Worm (Caenorhabditis elegans): ENCODE results near the gene dnj-16.

dnj-16 gene

ce11 chrIII:4237660-4238059 lies 46.7 kb downstream of the dnj-16 start (continued):
- TF ChIP-seq bed-1 (GFP tag; IDR thresholded peaks at IDR 0.05) (no peak), hrde-1 (tag; optimal IDR thresholded peaks at IDR 0.05; ENCODE audit: borderline replicate concordance) (no peak), ztf-22 (GFP tag; optimal IDR thresholded peaks at IDR 0.05) (peak; percentile 86), madf-3 (GFP tag; IDR thresholded peaks at IDR 0.05) (no peak), T07F8.4 (tag; optimal IDR thresholded peaks at IDR 0.05) (no peak), athp-1 (tag; optimal IDR thresholded peaks at IDR 0.05) (no peak), somi-1 (GFP tag; optimal IDR thresholded peaks at IDR 0.05) (peak; percentile 93), ztf-6 (GFP tag; IDR thresholded peaks at IDR 0.05) (no peak), ztf-3 (GFP tag; optimal IDR thresholded peaks at IDR 0.05) (peak; percentile 52), snpc-1.3 (tag; optimal IDR thresholded peaks at IDR 0.05; ENCODE audit: insufficient read depth) (no peak), lag-1 (GFP tag; IDR thresholded peaks at IDR 0.05) (no peak), let-526 (GFP tag; IDR thresholded peaks at IDR 0.05) (peak; percentile 77), lin-54 (GFP tag; optimal IDR thresholded peaks at IDR 0.05) (peak; percentile 69), mes-4 (tag; optimal IDR thresholded peaks at IDR 0.05) (no peak), rec-8 (tag; optimal IDR thresholded peaks at IDR 0.05) (no peak), nfyb-1 (GFP tag; IDR thresholded peaks at IDR 0.05) (peak; percentile 86), sptf-2 (GFP tag; optimal IDR thresholded peaks at IDR 0.05) (no peak), fkh-3 (tag; optimal IDR thresholded peaks at IDR 0.05) (no peak), dpl-1 (GFP tag; optimal IDR thresholded peaks at IDR 0.05) (no peak), unc-62 (GFP tag; optimal IDR thresholded peaks at IDR 0.05) (peak; percentile 50), B0336.3 (GFP tag; IDR thresholded peaks at IDR 0.05) (peak; percentile 91), C17E4.6 (GFP tag; IDR thresholded peaks at IDR 0.05) (no peak), ceh-40 (GFP tag; IDR thresholded peaks at IDR 0.05) (no peak), ztf-25 (GFP tag; IDR thresholded peaks at IDR 0.05) (no peak), tbp1 (GFP tag; optimal IDR thresholded peaks at IDR 0.05) (peak; percentile 63), atf-7 (tag; optimal IDR thresholded peaks at IDR 0.05) (peak; percentile 91), nhr-120 (GFP tag; IDR thresholded peaks at IDR 0.05) (no peak), dox-1 (GFP tag; IDR thresholded peaks at IDR 0.05) (no peak; the same call in 1 of the 2 replicates), ccch-3 (GFP tag; optimal IDR thresholded peaks at IDR 0.05) (no peak), nfya-1 (tag; optimal IDR thresholded peaks at IDR 0.05; ENCODE audit: borderline replicate concordance, insufficient read depth) (no peak), ceh-27 (GFP tag; optimal IDR thresholded peaks at IDR 0.05) (peak; percentile 79)

DNA sequence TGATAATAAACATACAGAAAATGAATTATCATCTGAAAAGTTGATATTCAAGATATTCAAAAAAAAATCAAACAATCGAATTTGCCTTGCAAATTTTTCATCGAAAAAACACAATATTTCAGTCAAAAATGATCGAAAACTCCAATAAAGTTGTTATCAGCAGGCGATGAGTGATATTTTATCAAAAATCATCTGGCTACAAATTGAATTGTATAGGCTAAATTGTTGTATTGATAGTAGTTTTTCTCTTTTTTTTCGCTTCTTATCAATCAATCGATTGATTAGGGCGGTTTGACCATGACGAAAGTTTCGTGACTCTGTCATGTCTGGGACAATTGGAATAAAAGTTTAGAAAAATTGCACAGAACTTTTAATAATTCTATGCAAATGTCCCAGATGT lies 49.2 kb downstream of the dnj-16 start:
- TF ChIP-seq nhr-80 (tag; optimal IDR thresholded peaks at IDR 0.05) (peak; percentile 78), cebp-1 (GFP tag; IDR thresholded peaks at IDR 0.05) (no peak), cebp-1 (tag; optimal IDR thresholded peaks at IDR 0.05) (peak; percentile 18), atf-7 (tag; optimal IDR thresholded peaks at IDR 0.05) (no peak)

DNA sequence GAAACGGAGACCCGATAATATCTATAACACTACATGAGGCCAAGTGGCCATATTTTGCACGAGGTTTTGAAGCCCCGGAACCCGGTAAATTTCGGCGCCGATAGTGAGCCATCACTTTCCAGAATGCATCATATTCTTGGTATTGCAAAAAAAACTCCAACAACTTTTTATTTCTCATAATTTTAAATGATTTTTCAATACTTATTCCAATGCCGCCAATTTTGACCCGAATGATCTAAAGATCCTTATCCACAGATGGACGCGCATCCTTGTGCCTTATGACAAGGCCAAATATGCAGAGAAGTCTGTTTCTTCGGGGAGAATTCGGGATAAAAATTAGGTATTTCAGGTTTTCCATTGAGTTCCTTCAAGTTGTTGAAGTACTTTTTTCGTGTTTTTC lies 50.2 kb downstream of the dnj-16 start:
- TF ChIP-seq madf-6 (GFP tag; IDR thresholded peaks at IDR 0.05) (no peak), F55B11.4 (tag; optimal IDR thresholded peaks at IDR 0.05; ENCODE audit: borderline replicate concordance, insufficient read depth) (no peak), F10E7.11 (tag; optimal IDR thresholded peaks at IDR 0.05) (no peak), lin-26 (GFP tag; IDR thresholded peaks at IDR 0.05) (no peak), snpc-1.3 (tag; optimal IDR thresholded peaks at IDR 0.05; ENCODE audit: insufficient read depth) (no peak), D2030.7 (GFP tag; IDR thresholded peaks at IDR 0.05) (no peak), somi-1 (GFP tag; optimal IDR thresholded peaks at IDR 0.05) (no peak), ccch-3 (GFP tag; optimal IDR thresholded peaks at IDR 0.05) (no peak), hlh-12 (tag; optimal IDR thresholded peaks at IDR 0.05) (no peak), lin-54 (GFP tag; optimal IDR thresholded peaks at IDR 0.05) (no peak), rec-8 (tag; optimal IDR thresholded peaks at IDR 0.05) (no peak)
